ENCODE assay signal across 4 fruit fly cellular contexts in the genomic region with DNA sequence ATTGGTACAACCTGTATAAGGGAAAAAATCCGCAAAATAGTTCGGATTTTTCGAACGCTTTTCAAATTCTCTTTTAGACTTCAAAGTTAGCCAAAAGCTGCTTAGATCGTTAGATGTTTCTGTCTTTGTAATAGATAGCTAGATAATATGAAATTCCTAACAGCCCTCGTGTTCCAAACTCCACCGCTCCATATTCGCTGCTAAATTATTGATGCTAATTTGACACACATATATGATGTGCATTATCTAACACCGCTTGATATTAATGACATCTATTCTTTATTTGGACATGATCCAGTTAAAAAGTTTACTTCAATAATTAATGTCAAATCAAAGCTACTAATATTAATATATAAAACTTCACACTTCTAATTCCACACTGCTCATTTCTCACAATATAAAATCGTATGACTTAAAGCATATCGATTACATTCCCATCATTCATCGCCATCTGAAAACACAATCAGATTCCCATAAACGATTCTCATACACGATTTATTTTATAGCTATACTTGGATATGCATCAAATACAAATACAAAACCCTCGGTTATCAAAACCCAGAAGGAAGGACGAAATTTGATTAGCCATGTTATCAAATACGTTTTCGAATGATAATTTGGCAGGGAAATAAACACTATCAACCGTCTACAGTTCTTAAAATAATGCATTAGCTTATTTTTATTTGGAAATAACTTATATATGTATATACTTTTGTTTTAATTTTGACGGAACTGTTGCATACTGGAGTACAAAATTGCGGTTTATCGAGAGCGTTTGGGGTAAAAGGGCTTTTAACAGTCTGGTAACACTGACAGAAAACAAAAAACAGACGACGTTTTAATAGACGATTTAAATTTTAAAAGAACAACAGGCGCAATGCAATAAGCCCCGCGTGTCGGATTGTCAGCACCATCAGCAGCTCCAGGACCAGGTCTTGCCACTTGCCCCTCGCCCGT.
TF ChIP-seq lines count a peak whose summit lies in the region.

A gene (plus strand): TSS at position 274 of the 957 bp plus-strand sequence.

- TF ChIP-seq CTCF in whole organism, embryonic (GFP tag; optimal IDR thresholded peaks at IDR 0.05; lab: Kevin White, UChicago): no peak

TF ChIP-seq in whole organism, adult, 20 proteins besides CTCF, POLR2A, EP300 and RAD21:
- TF ChIP-seq CG14711 (tag; optimal IDR thresholded peaks at IDR 0.05; lab: Kevin White, UChicago) (peak; percentile 5), pad (GFP tag; optimal IDR thresholded peaks at IDR 0.05; lab: Kevin White, UChicago) (peak; percentile 52), CG5204 (GFP tag; optimal IDR thresholded peaks at IDR 0.05; lab: Kevin White, UChicago) (no peak), bab1 (GFP tag; optimal IDR thresholded peaks at IDR 0.05; lab: Kevin White, UChicago) (peak; percentile 61), CG7101 (tag; optimal IDR thresholded peaks at IDR 0.05; lab: Kevin White, UChicago) (peak; percentile 13), CG1620 (GFP tag; optimal IDR thresholded peaks at IDR 0.05; lab: Kevin White, UChicago) (peak; percentile 21), cnc (optimal IDR thresholded peaks at IDR 0.05; lab: Kevin White, UChicago) (no peak)

TF ChIP-seq in whole organism, embryonic, 481 proteins besides CTCF, POLR2A, EP300 and RAD21 (continues in another document):
- TF ChIP-seq CG18764 (GFP tag; optimal IDR thresholded peaks at IDR 0.05; lab: Kevin White, UChicago): peak; percentile 51
- no peak for TF ChIP-seq CG8089 (GFP tag; optimal IDR thresholded peaks at IDR 0.05; lab: Kevin White, UChicago)
- peak; percentile 8 for TF ChIP-seq CG9797 (GFP tag; optimal IDR thresholded peaks at IDR 0.05; lab: Kevin White, UChicago)
- peak; percentile 0 for TF ChIP-seq Med (GFP tag; lab: Kevin White, UChicago)
- no peak for TF ChIP-seq bcd (GFP tag; optimal IDR thresholded peaks at IDR 0.05; lab: Kevin White, UChicago)
- no peak for TF ChIP-seq en (GFP tag; optimal IDR thresholded peaks at IDR 0.05; lab: Kevin White, UChicago)
- peak; percentile 9 for TF ChIP-seq pfk (GFP tag; optimal IDR thresholded peaks at IDR 0.05; lab: Kevin White, UChicago)
- TF ChIP-seq gfzf (GFP tag; optimal IDR thresholded peaks at IDR 0.05; lab: Kevin White, UChicago): peak; percentile 57
- TF ChIP-seq dpn (GFP tag; optimal IDR thresholded peaks at IDR 0.05; lab: Kevin White, UChicago): no peak
- TF ChIP-seq CG2678 (tag; optimal IDR thresholded peaks at IDR 0.05; lab: Kevin White, UChicago): no peak
- no peak for TF ChIP-seq CG9215 (GFP tag; IDR thresholded peaks at IDR 0.05; lab: Robert Waterston, UW)
- no peak for TF ChIP-seq ems (GFP tag; optimal IDR thresholded peaks at IDR 0.05; lab: Kevin White, UChicago)
- peak; percentile 2 for TF ChIP-seq CG10543 (GFP tag; optimal IDR thresholded peaks at IDR 0.05; lab: Kevin White, UChicago)
- peak; percentile 11 for TF ChIP-seq CG10979 (tag; optimal IDR thresholded peaks at IDR 0.05; lab: Kevin White, UChicago)
- TF ChIP-seq CG15269 (tag; optimal IDR thresholded peaks at IDR 0.05; lab: Kevin White, UChicago): no peak
- TF ChIP-seq CG15601 (tag; optimal IDR thresholded peaks at IDR 0.05; lab: Kevin White, UChicago): no peak
- peak; percentile 42 for TF ChIP-seq slbo (GFP tag; IDR thresholded peaks at IDR 0.05; lab: Robert Waterston, UW)
- TF ChIP-seq amos (GFP tag; IDR thresholded peaks at IDR 0.05; lab: Robert Waterston, UW; ENCODE audit: partially characterized antibody): peak; percentile 20; the same call in 1 of the 2 replicates
- no peak for TF ChIP-seq NFAT (GFP tag; IDR thresholded peaks at IDR 0.05; lab: Robert Waterston, UW)
- 0 out of 4 replicates have a peak, but pooled peaks have one; percentile 14 for TF ChIP-seq Dll (GFP tag; IDR thresholded peaks at IDR 0.05; lab: Robert Waterston, UW; ENCODE audit: partially characterized antibody)
- no peak for TF ChIP-seq HLH3B (GFP tag; IDR thresholded peaks at IDR 0.05; lab: Robert Waterston, UW)
- peak; percentile 41 for TF ChIP-seq stwl (tag; optimal IDR thresholded peaks at IDR 0.05; lab: Kevin White, UChicago)
- 0 out of 3 replicates have a peak, but pooled peaks have one; percentile 33 for TF ChIP-seq HLH4C (GFP tag; IDR thresholded peaks at IDR 0.05; lab: Robert Waterston, UW; ENCODE audit: partially characterized antibody)

TF ChIP-seq in whole organism, prepupa, 60 proteins besides CTCF, POLR2A, EP300 and RAD21:
- TF ChIP-seq CG7368 (GFP tag; optimal IDR thresholded peaks at IDR 0.05; lab: Kevin White, UChicago) (no peak), esn (GFP tag; optimal IDR thresholded peaks at IDR 0.05; lab: Kevin White, UChicago) (peak; percentile 19)

TF ChIP-seq in whole organism, wandering third instar larva, 38 proteins besides CTCF, POLR2A, EP300 and RAD21:
- TF ChIP-seq OdsH (GFP tag; optimal IDR thresholded peaks at IDR 0.05; lab: Kevin White, UChicago): peak; percentile 1
- peak; percentile 25 for TF ChIP-seq tai (GFP tag; optimal IDR thresholded peaks at IDR 0.05; lab: Kevin White, UChicago)
- no peak for TF ChIP-seq Myc (optimal IDR thresholded peaks at IDR 0.05; lab: Kevin White, UChicago)
- no peak for TF ChIP-seq Dfd (GFP tag; optimal IDR thresholded peaks at IDR 0.05; lab: Kevin White, UChicago)
- peak; percentile 22 for TF ChIP-seq sage (GFP tag; optimal IDR thresholded peaks at IDR 0.05; lab: Kevin White, UChicago)
- TF ChIP-seq dl (GFP tag; optimal IDR thresholded peaks at IDR 0.05; lab: Kevin White, UChicago; ENCODE audit: insufficient read depth in 1 of 2, partially characterized antibody in 2 of 2): peak; percentile 3 to 49
- TF ChIP-seq brk (GFP tag; optimal IDR thresholded peaks at IDR 0.05; lab: Kevin White, UChicago): no peak
- TF ChIP-seq HLH106 (tag; optimal IDR thresholded peaks at IDR 0.05; lab: Kevin White, UChicago): no peak
- TF ChIP-seq sv (GFP tag; optimal IDR thresholded peaks at IDR 0.05; lab: Kevin White, UChicago): no peak
- no peak for TF ChIP-seq jim (GFP tag; optimal IDR thresholded peaks at IDR 0.05; lab: Kevin White, UChicago)
- peak; percentile 84 for TF ChIP-seq Dif (GFP tag; optimal IDR thresholded peaks at IDR 0.05; lab: Kevin White, UChicago; ENCODE audit: partially characterized antibody)
- TF ChIP-seq Hr78 (GFP tag; optimal IDR thresholded peaks at IDR 0.05; lab: Kevin White, UChicago): no peak
- peak; percentile 97 for TF ChIP-seq Vsx2 (GFP tag; optimal IDR thresholded peaks at IDR 0.05; lab: Kevin White, UChicago; ENCODE audit: partially characterized antibody)
TF ChIP-seq in whole organism, wandering third instar larva: peak in this region for 6.
